Worm (Caenorhabditis elegans): ENCODE data around the gene T03F7.7.

ce11 chrV:11316801-11317200, 5.6 kb downstream of the T03F7.7 start, which contains the start of gene cutl-18:
- TF ChIP-seq tab-1 (GFP tag; IDR thresholded peaks at IDR 0.05), result no peak
- TF ChIP-seq flt-1 (GFP tag; IDR thresholded peaks at IDR 0.05), result no peak
- no peak for TF ChIP-seq cog-1 (tag; optimal IDR thresholded peaks at IDR 0.05)
- TF ChIP-seq med-1 (GFP tag; optimal IDR thresholded peaks at IDR 0.05; ENCODE audit: insufficient read depth), result no peak
- TF ChIP-seq ztf-29 (GFP tag; IDR thresholded peaks at IDR 0.05), result no peak
- no peak for TF ChIP-seq ztf-23 (GFP tag; IDR thresholded peaks at IDR 0.05)
- no peak for TF ChIP-seq T22C8.4 (GFP tag; IDR thresholded peaks at IDR 0.05)
- no peak for TF ChIP-seq klf-2 (GFP tag; conservative IDR thresholded peaks at IDR 0.05)

All from whole organism, midembryonic.